Worm (Caenorhabditis elegans) whole organism, L4 larva: ENCODE measurements around the gene nonu-1.

ENCODE experiments used
- hlh-30 ChIP-seq: sonication (generic microtip); optimal IDR thresholded peaks from 2 replicates; lab custom pipeline; 2017; ENCODE audit warnings: antibody characterized with exemption, mild to moderate bottlenecking, missing genetic modification characterization, missing compliant biosample characterization; ENCODE audit not compliant: insufficient read depth
- pha-4 ChIP-seq, 2 experiments: fragments of 150-350 bp in 1 of 2; fragments of 200-800 bp in 1 of 2; sonication (Bioruptor generic) in 1 of 2; IDR thresholded peaks in 1 of 2; optimal IDR thresholded peaks in 1 of 2; 2 replicates each; pipeline versions ENCODE4 v1.3.6 to Lab custom; 2014 to 2022; ENCODE audit warnings: missing genetic modification characterization in 2 of 2, missing genetic modification reagents in 2 of 2, missing biosample characterization in 1 of 2, missing compliant biosample characterization in 1 of 2
- set-16 ChIP-seq: fragments of 200-800 bp; sonication (Bioruptor generic); IDR thresholded peaks from 2 replicates; pipeline ENCODE4 v1.3.6; 2022; ENCODE audit warnings: missing genetic modification reagents, missing genetic modification characterization, missing compliant biosample characterization

DNA sequence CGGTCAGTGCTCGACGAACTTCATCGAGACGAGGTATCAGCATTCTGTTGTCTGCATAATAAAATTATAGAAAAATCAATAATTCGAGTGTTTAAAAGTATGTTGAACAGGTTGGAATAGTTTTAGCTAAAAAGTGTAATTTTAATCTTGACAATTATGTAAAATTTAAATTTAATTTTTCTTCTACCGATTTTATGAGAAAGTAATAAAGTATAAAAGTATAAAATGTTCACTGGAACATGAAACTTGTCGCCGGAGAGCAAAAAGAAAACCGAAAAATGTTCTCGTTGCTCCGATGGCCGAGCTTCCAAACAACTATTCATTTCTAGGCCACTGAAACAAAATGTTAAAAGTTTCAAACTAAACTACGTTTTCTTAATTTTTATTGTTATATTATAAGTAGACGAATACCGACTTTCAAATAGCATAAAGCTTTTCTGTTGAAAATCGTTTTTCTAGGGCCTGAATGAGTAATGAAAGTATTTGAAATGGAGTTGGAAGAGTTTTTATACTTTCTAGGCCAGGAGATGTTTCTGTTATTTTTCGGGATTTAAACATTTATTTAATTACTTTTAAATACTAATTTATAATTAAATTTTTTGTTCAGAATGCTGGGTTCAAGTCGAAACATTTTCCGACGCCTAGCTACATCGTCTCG is 12.2 kb upstream of the nonu-1 start, which contains the start of the genes C35D10.10 and C35D10.5:
- TF ChIP-seq pha-4 (GFP tag; IDR thresholded peaks at IDR 0.05; lab: Robert Waterston, UW) (no peak), pha-4 (tag; optimal IDR thresholded peaks at IDR 0.05; lab: Kevin White, UChicago) (no peak), hlh-30 (tag; lab: Kevin White, UChicago) (no peak), set-16 (GFP tag; lab: Robert Waterston, UW) (no peak)
